Worm (Caenorhabditis elegans) whole organism, late embryonic: ENCODE measurements around the gene cutl-28.

Source experiments
- C08G9.2 ChIP-seq: sonication (generic microtip); optimal IDR thresholded peaks from 2 replicates; lab custom pipeline; 2016; ENCODE audit warnings: mild to moderate bottlenecking, missing genetic modification characterization, moderate library complexity, missing compliant biosample characterization
- K02D7.2 ChIP-seq: sonication (generic microtip); optimal IDR thresholded peaks from 2 replicates; lab custom pipeline; 2017; ENCODE audit warnings: mild to moderate bottlenecking, missing genetic modification characterization, missing compliant biosample characterization
- ceh-22 ChIP-seq: sonication (generic microtip); optimal IDR thresholded peaks from 2 replicates; lab custom pipeline; 2017; ENCODE audit warnings: missing biosample characterization, missing genetic modification characterization
- ceh-24 ChIP-seq: sonication (generic microtip); optimal IDR thresholded peaks from 2 replicates; lab custom pipeline; 2016; ENCODE audit warnings: mild to moderate bottlenecking, missing genetic modification characterization, missing compliant biosample characterization
- fkh-10 ChIP-seq: fragments of 150-350 bp; optimal IDR thresholded peaks from 2 replicates; lab custom pipeline; 2014; ENCODE audit warnings: missing biosample characterization, missing genetic modification reagents, missing genetic modification characterization
- hlh-15 ChIP-seq: sonication (generic microtip); optimal IDR thresholded peaks from 2 replicates; lab custom pipeline; 2016; ENCODE audit warnings: missing genetic modification characterization, missing compliant biosample characterization
- nfya-1 ChIP-seq: sonication (generic microtip); optimal IDR thresholded peaks from 2 replicates; lab custom pipeline; 2017; ENCODE audit warnings: missing genetic modification characterization, mild to moderate bottlenecking, missing compliant biosample characterization, antibody characterized with exemption, moderate library complexity
- pha-2 ChIP-seq: sonication (generic microtip); optimal IDR thresholded peaks from 2 replicates; lab custom pipeline; 2017; ENCODE audit warnings: mild to moderate bottlenecking, missing genetic modification characterization, missing compliant biosample characterization
- pqm-1 ChIP-seq: sonication (generic microtip); optimal IDR thresholded peaks from 2 replicates; lab custom pipeline; 2016; ENCODE audit warnings: missing genetic modification characterization, missing compliant biosample characterization
- zip-5 ChIP-seq: sonication (generic microtip); optimal IDR thresholded peaks from 2 replicates; lab custom pipeline; 2016; ENCODE audit warnings: missing genetic modification characterization, missing compliant biosample characterization

- TF ChIP-seq ceh-24 (tag; lab: Kevin White, UChicago) (no peak), C08G9.2 (tag; lab: Kevin White, UChicago) (no peak), pqm-1 (no peak), pha-2 (tag; lab: Kevin White, UChicago) (no peak), hlh-15 (no peak), zip-5 (no peak), ceh-22 (no peak), fkh-10 (no peak), nfya-1 (tag; lab: Kevin White, UChicago) (no peak), K02D7.2 (tag; lab: Kevin White, UChicago) (no peak)
Measured at ce11 chrIV:639167-639566, 45.1 kb upstream of the cutl-28 start.
